Fruit fly (Drosophila melanogaster) whole organism, embryonic: Measurements from ENCODE around the gene Sec3.

Experiments used
- Ada2b ChIP-seq: fragments of 200-800 bp; sonication (Bioruptor generic); IDR thresholded peaks from 2 replicates; pipeline ENCODE4 v1.3.6; 2022; ENCODE audit warnings: missing biosample characterization, missing genetic modification characterization
- Bteb2 ChIP-seq: fragments of 200-800 bp; sonication (Bioruptor generic); optimal IDR thresholded peaks from 2 replicates; lab custom pipeline; 2016; ENCODE audit warnings: missing biosample characterization, missing genetic modification characterization
- CG10321 ChIP-seq: fragments of 200-800 bp; sonication (Bioruptor generic); IDR thresholded peaks from 2 replicates; pipeline ENCODE4 v1.3.6; 2022; ENCODE audit warnings: missing biosample characterization, missing genetic modification characterization
- CG11456 ChIP-seq: fragments of 200-800 bp; sonication (Bioruptor generic); IDR thresholded peaks from 3 replicates; pipeline ENCODE4 v1.3.6; 2022; ENCODE audit warnings: missing biosample characterization, missing genetic modification characterization
- CG11723 ChIP-seq: fragments of 200-800 bp; sonication (Bioruptor generic); optimal IDR thresholded peaks from 2 replicates; lab custom pipeline; 2017; ENCODE audit warnings: missing biosample characterization, mild to moderate bottlenecking, missing genetic modification characterization
- CG15696 ChIP-seq: fragments of 200-800 bp; sonication (Bioruptor generic); optimal IDR thresholded peaks from 2 replicates; lab custom pipeline; 2019; ENCODE audit warnings: missing biosample characterization, mild to moderate bottlenecking, missing genetic modification characterization, moderate library complexity
- CG1603 ChIP-seq: fragments of 200-800 bp; sonication (Bioruptor generic); optimal IDR thresholded peaks from 2 replicates; lab custom pipeline; 2019; ENCODE audit warnings: missing biosample characterization, mild to moderate bottlenecking, missing genetic modification characterization, moderate library complexity
- CG2129 ChIP-seq: fragments of 200-800 bp; sonication (Bioruptor generic); IDR thresholded peaks from 2 replicates; pipeline ENCODE4 v1.3.6; 2022; ENCODE audit warnings: missing biosample characterization, missing genetic modification characterization; ENCODE audit not compliant: partially characterized antibody
- CG30403 ChIP-seq: fragments of 200-800 bp; sonication (Bioruptor generic); optimal IDR thresholded peaks from 3 replicates; lab custom pipeline; 2016; ENCODE audit warnings: missing biosample characterization, missing genetic modification characterization
- CG3065 ChIP-seq: fragments of 200-800 bp; sonication (Bioruptor generic); optimal IDR thresholded peaks from 2 replicates; lab custom pipeline; 2016; ENCODE audit warnings: missing biosample characterization, missing genetic modification characterization
- CG31365 ChIP-seq: fragments of 200-800 bp; sonication (Bioruptor generic); optimal IDR thresholded peaks from 2 replicates; lab custom pipeline; 2018; ENCODE audit warnings: missing biosample characterization, mild to moderate bottlenecking, missing genetic modification characterization
- CG34376 ChIP-seq: fragments of 200-800 bp; sonication (Bioruptor generic); optimal IDR thresholded peaks from 2 replicates; lab custom pipeline; 2018; ENCODE audit warnings: missing biosample characterization, mild to moderate bottlenecking, missing genetic modification characterization
- CG42726 ChIP-seq: fragments of 200-800 bp; sonication (Bioruptor generic); IDR thresholded peaks from 2 replicates; pipeline ENCODE4 v1.3.6; 2022; ENCODE audit warnings: missing biosample characterization, missing genetic modification characterization; ENCODE audit not compliant: partially characterized antibody
- CG4360 ChIP-seq: fragments of 200-800 bp; sonication (Bioruptor generic); IDR thresholded peaks from 2 replicates; pipeline ENCODE4 v1.3.6; 2022; ENCODE audit warnings: missing biosample characterization, missing genetic modification characterization
- Dek ChIP-seq: fragments of 200-800 bp; sonication (Bioruptor generic); optimal IDR thresholded peaks from 3 replicates; lab custom pipeline; 2019; ENCODE audit warnings: missing biosample characterization, mild to moderate bottlenecking, missing genetic modification characterization, moderate library complexity
- Dp ChIP-seq: fragments of 200-800 bp; sonication (Bioruptor generic); optimal IDR thresholded peaks from 2 replicates; lab custom pipeline; 2018; ENCODE audit warnings: missing biosample characterization, mild to moderate bottlenecking, missing genetic modification characterization, moderate library complexity
- Drgx ChIP-seq: fragments of 200-800 bp; sonication (Bioruptor generic); IDR thresholded peaks from 2 replicates; pipeline ENCODE4 v1.3.6; 2022; ENCODE audit warnings: missing biosample characterization, missing genetic modification characterization
- Eip74EF ChIP-seq, 2 experiments: fragments of 200-800 bp in 1 of 2; fragments of >200 bp in 1 of 2; sonication (Bioruptor generic) in 1 of 2; optimal IDR thresholded peaks; 2 replicates each; lab custom pipeline; 2017 to 2019; ENCODE audit warnings: missing biosample characterization in 2 of 2, missing genetic modification characterization in 2 of 2, mild to moderate bottlenecking in 1 of 2, moderate library complexity in 1 of 2
- Hand ChIP-seq: fragments of 200-800 bp; sonication (Bioruptor generic); optimal IDR thresholded peaks from 2 replicates; lab custom pipeline; 2017; ENCODE audit warnings: mild to moderate bottlenecking, missing biosample characterization, missing genetic modification reagents, missing genetic modification characterization
- HmgD ChIP-seq: fragments of 200-800 bp; sonication (Bioruptor generic); optimal IDR thresholded peaks from 3 replicates; lab custom pipeline; 2016; ENCODE audit warnings: missing biosample characterization, missing genetic modification characterization
- Lhr ChIP-seq: fragments of 200-800 bp; sonication (Bioruptor generic); optimal IDR thresholded peaks from 3 replicates; lab custom pipeline; 2017; ENCODE audit warnings: mild to moderate bottlenecking, missing biosample characterization, missing genetic modification reagents, missing genetic modification characterization
- MBD-R2 ChIP-seq: fragments of 200-800 bp; sonication (Bioruptor generic); IDR thresholded peaks from 2 replicates; pipeline ENCODE4 v1.3.6; 2022; ENCODE audit warnings: missing biosample characterization, missing genetic modification characterization
- Max ChIP-seq: fragments of 200-800 bp; sonication (Bioruptor generic); optimal IDR thresholded peaks from 2 replicates; lab custom pipeline; 2016; ENCODE audit warnings: missing biosample characterization, mild to moderate bottlenecking, missing genetic modification characterization
- NK7.1 ChIP-seq: fragments of 200-800 bp; sonication (Bioruptor generic); optimal IDR thresholded peaks from 3 replicates; lab custom pipeline; 2016; ENCODE audit warnings: missing biosample characterization, missing genetic modification characterization
- Rx ChIP-seq: fragments of 200-800 bp; sonication (Bioruptor generic); IDR thresholded peaks from 2 replicates; pipeline ENCODE4 v1.3.6; 2022; ENCODE audit warnings: missing biosample characterization, missing genetic modification characterization
- Xbp1 ChIP-seq: fragments of 200-800 bp; sonication (Bioruptor generic); optimal IDR thresholded peaks from 3 replicates; lab custom pipeline; 2016; ENCODE audit warnings: missing biosample characterization, mild to moderate bottlenecking, missing genetic modification characterization
- az2 ChIP-seq: fragments of 200-800 bp; sonication (Bioruptor generic); optimal IDR thresholded peaks from 3 replicates; lab custom pipeline; 2016; ENCODE audit warnings: missing biosample characterization, missing genetic modification characterization
- cato ChIP-seq: fragments of 200-800 bp; sonication (Bioruptor generic); optimal IDR thresholded peaks from 2 replicates; lab custom pipeline; 2016; ENCODE audit warnings: missing biosample characterization, missing genetic modification characterization, borderline replicate concordance
- chinmo ChIP-seq: fragments of 200-800 bp; sonication (Bioruptor generic); IDR thresholded peaks from 4 replicates; pipeline ENCODE4 v1.3.6; 2022; ENCODE audit warnings: missing biosample characterization, missing genetic modification characterization; ENCODE audit not compliant: partially characterized antibody
- da ChIP-seq: fragments of 200-800 bp; sonication (Bioruptor generic); optimal IDR thresholded peaks from 2 replicates; lab custom pipeline; 2016; ENCODE audit warnings: missing biosample characterization, missing genetic modification characterization
- dan ChIP-seq: fragments of 200-800 bp; sonication (Bioruptor generic); IDR thresholded peaks from 2 replicates; pipeline ENCODE4 v1.3.6; 2022; ENCODE audit warnings: missing biosample characterization, missing genetic modification characterization
- disco-r ChIP-seq: fragments of 200-800 bp; sonication (Bioruptor generic); optimal IDR thresholded peaks from 2 replicates; lab custom pipeline; 2016; ENCODE audit warnings: missing biosample characterization, missing genetic modification characterization
- ems ChIP-seq: fragments of 200-800 bp; sonication (Bioruptor generic); optimal IDR thresholded peaks from 3 replicates; lab custom pipeline; 2016; ENCODE audit warnings: missing biosample characterization, missing genetic modification characterization
- en ChIP-seq: fragments of 200-800 bp; sonication (Bioruptor generic); optimal IDR thresholded peaks from 2 replicates; lab custom pipeline; 2016; ENCODE audit warnings: missing biosample characterization, missing genetic modification characterization
- gt ChIP-seq: fragments of 200-800 bp; sonication (Bioruptor generic); IDR thresholded peaks from 2 replicates; pipeline ENCODE4 v1.3.6; 2022; ENCODE audit warnings: missing biosample characterization, missing genetic modification characterization
- hbn ChIP-seq: fragments of 200-800 bp; sonication (Bioruptor generic); IDR thresholded peaks from 2 replicates; pipeline ENCODE4 v1.3.6; 2022; ENCODE audit warnings: missing biosample characterization, missing genetic modification characterization; ENCODE audit not compliant: partially characterized antibody
- lab ChIP-seq: fragments of 200-800 bp; sonication (Bioruptor generic); optimal IDR thresholded peaks from 3 replicates; lab custom pipeline; 2017; ENCODE audit warnings: missing biosample characterization, missing genetic modification characterization, mild to moderate bottlenecking, moderate library complexity, missing genetic modification reagents
- lov ChIP-seq, 2 experiments: fragments of 200-800 bp in 1 of 2; fragments of >200 bp in 1 of 2; sonication (Bioruptor generic) in 1 of 2; IDR thresholded peaks in 1 of 2; optimal IDR thresholded peaks in 1 of 2; 2 replicates in 1 of 2; 3 replicates in 1 of 2; pipeline versions ENCODE4 v1.3.6 to Lab custom; 2017 to 2022; ENCODE audit warnings: missing biosample characterization in 1 of 2, missing genetic modification characterization in 1 of 2
- mld ChIP-seq: fragments of 200-800 bp; sonication (Bioruptor generic); IDR thresholded peaks from 3 replicates; pipeline ENCODE4 v1.3.6; 2022; ENCODE audit warnings: missing biosample characterization, missing genetic modification characterization; ENCODE audit not compliant: partially characterized antibody
- otp ChIP-seq: fragments of 200-800 bp; sonication (Bioruptor generic); IDR thresholded peaks from 3 replicates; pipeline ENCODE4, ENCODE4 v1.3.6; 2022; ENCODE audit warnings: missing biosample characterization, missing genetic modification characterization
- pan ChIP-seq, 4 experiments: fragments of >200 bp in 3 of 4; fragments of 200-800 bp in 1 of 4; sonication (Bioruptor generic) in 1 of 4; optimal IDR thresholded peaks in 3 of 4; IDR thresholded peaks in 1 of 4; 2 replicates each; pipeline versions ENCODE4 v1.3.6 to Lab custom; 2017 to 2022; ENCODE audit warnings: missing biosample characterization in 2 of 4, missing genetic modification characterization in 2 of 4, mixed read lengths in 1 of 4
- pum ChIP-seq: fragments of 200-800 bp; sonication (Bioruptor generic); optimal IDR thresholded peaks from 2 replicates; lab custom pipeline; 2016; ENCODE audit warnings: missing biosample characterization, missing genetic modification characterization
- ranshi ChIP-seq: fragments of 200-800 bp; sonication (Bioruptor generic); IDR thresholded peaks from 2 replicates; pipeline ENCODE4 v1.3.6; 2022; ENCODE audit warnings: missing biosample characterization, missing genetic modification characterization
- sd ChIP-seq: fragments of 200-800 bp; sonication (Bioruptor generic); optimal IDR thresholded peaks from 3 replicates; lab custom pipeline; 2018; ENCODE audit warnings: missing biosample characterization, mild to moderate bottlenecking, missing genetic modification characterization, moderate library complexity
- shn ChIP-seq: fragments of 200-800 bp; sonication (Bioruptor generic); optimal IDR thresholded peaks from 3 replicates; lab custom pipeline; 2016; ENCODE audit warnings: missing biosample characterization, missing genetic modification characterization
- toy ChIP-seq: fragments of 200-800 bp; sonication (Bioruptor generic); IDR thresholded peaks from 2 replicates; pipeline ENCODE4 v1.3.6; 2022; ENCODE audit warnings: missing biosample characterization, missing genetic modification characterization
- usp ChIP-seq: fragments of >200 bp; optimal IDR thresholded peaks from 2 replicates; lab custom pipeline; 2017; ENCODE audit warnings: missing biosample characterization, missing genetic modification characterization
- z ChIP-seq: fragments of 200-800 bp; sonication (Bioruptor generic); IDR thresholded peaks from 3 replicates; pipeline ENCODE4 v1.3.6; 2022; ENCODE audit warnings: missing biosample characterization, missing genetic modification characterization

Gene Sec3

dm6 chr3L:17425132-17425713, at the start of gene Sec3, which contains the start of gene COX7B (continued):
- peak; percentile 93 for TF ChIP-seq hbn (GFP tag; lab: Robert Waterston, UW)
- TF ChIP-seq ranshi (GFP tag; lab: Robert Waterston, UW), result 0 out of 2 replicates have a peak, but pooled peaks have one; percentile 33
- TF ChIP-seq HmgD (GFP tag; lab: Kevin White, UChicago), result peak; percentile 5
- peak; percentile 71 for TF ChIP-seq az2
- peak; percentile 88 for TF ChIP-seq MBD-R2 (GFP tag; lab: Robert Waterston, UW)
- TF ChIP-seq usp (GFP tag; lab: Kevin White, UChicago), result no peak
- peak; percentile 78 for TF ChIP-seq CG30403
- TF ChIP-seq CG11456 (GFP tag; lab: Robert Waterston, UW), result no peak
- TF ChIP-seq CG11723 (GFP tag; lab: Kevin White, UChicago), result peak; percentile 22
- TF ChIP-seq disco-r (GFP tag; lab: Kevin White, UChicago), result no peak
- TF ChIP-seq chinmo, result peak; percentile 76; the same call in 2 of the 4 replicates
- TF ChIP-seq CG42726 (GFP tag; lab: Robert Waterston, UW), result peak; percentile 67; the same call in 1 of the 2 replicates
- TF ChIP-seq pum (GFP tag; lab: Kevin White, UChicago), result peak; percentile 58
- TF ChIP-seq CG2129, result peak; percentile 92
- peak; percentile 62 for TF ChIP-seq lab (GFP tag; lab: Kevin White, UChicago)
- TF ChIP-seq sd (tag; lab: Kevin White, UChicago), result peak; percentile 48
- TF ChIP-seq CG4360, result no peak
- TF ChIP-seq CG15696 (tag; lab: Kevin White, UChicago), result peak; percentile 76
- peak; percentile 4 for TF ChIP-seq Dp (GFP tag; lab: Kevin White, UChicago)
- TF ChIP-seq CG10321 (GFP tag; lab: Robert Waterston, UW), result no peak
- TF ChIP-seq da (GFP tag; lab: Kevin White, UChicago), result no peak
- no peak for TF ChIP-seq Ada2b (GFP tag; lab: Robert Waterston, UW)
- TF ChIP-seq pan (optimal IDR thresholded peaks at IDR 0.05; lab: Kevin White, UChicago), result no peak
- TF ChIP-seq pan (GFP tag; optimal IDR thresholded peaks at IDR 0.05 in 1 of 2, IDR thresholded peaks at IDR 0.05 in 1 of 2), result peak in 1 of 2 experiments; percentile 61
- no peak for TF ChIP-seq Hand
- TF ChIP-seq mld, result peak; percentile 77; the same call in 2 of the 3 replicates
- no peak; the same call in 1 of the 2 replicates for TF ChIP-seq Drgx
- TF ChIP-seq Bteb2 (GFP tag; lab: Kevin White, UChicago), result peak; percentile 53
- TF ChIP-seq CG31365 (tag; lab: Kevin White, UChicago), result no peak
- no peak for TF ChIP-seq gt (GFP tag; lab: Robert Waterston, UW)
- peak; percentile 76 for TF ChIP-seq Xbp1 (GFP tag; lab: Kevin White, UChicago)
- no peak for TF ChIP-seq toy (GFP tag; lab: Robert Waterston, UW)
- TF ChIP-seq Eip74EF (GFP tag; optimal IDR thresholded peaks at IDR 0.05; lab: Kevin White, UChicago), result peak in 1 of 2 experiments; percentile 15
- peak; percentile 76 for TF ChIP-seq Max
- TF ChIP-seq en, result no peak
- no peak for TF ChIP-seq NK7.1 (GFP tag; lab: Kevin White, UChicago)
- no peak for TF ChIP-seq z (GFP tag; lab: Robert Waterston, UW)
- peak; percentile 82 for TF ChIP-seq CG1603 (tag; lab: Kevin White, UChicago)
- TF ChIP-seq Lhr (GFP tag; lab: Kevin White, UChicago), result peak; percentile 71
- TF ChIP-seq lov (optimal IDR thresholded peaks at IDR 0.05; lab: Kevin White, UChicago), result no peak
- TF ChIP-seq lov (GFP tag; IDR thresholded peaks at IDR 0.05; lab: Robert Waterston, UW), result no peak
- TF ChIP-seq shn (GFP tag; lab: Kevin White, UChicago), result peak; percentile 52
- TF ChIP-seq Rx (GFP tag; lab: Robert Waterston, UW), result no peak
- peak; percentile 56; the same call in 1 of the 3 replicates for TF ChIP-seq otp
- peak; percentile 38 for TF ChIP-seq Dek (tag; lab: Kevin White, UChicago)
- TF ChIP-seq cato (GFP tag; lab: Kevin White, UChicago), result peak; percentile 32
- TF ChIP-seq CG34376 (GFP tag; lab: Kevin White, UChicago), result peak; percentile 78
- TF ChIP-seq ems (GFP tag; lab: Kevin White, UChicago), result peak; percentile 61
- peak; percentile 24 for TF ChIP-seq CG3065 (GFP tag; lab: Kevin White, UChicago)
- no peak for TF ChIP-seq dan (GFP tag; lab: Robert Waterston, UW)
